Worm (Caenorhabditis elegans) whole organism, L4 larva: ENCODE results near the gene set-13.
A peak's percentile ranks its signal among the peaks of the same experiment; 100 is the strongest.

Source experiments
- F37D6.2 ChIP-seq: sonication (generic microtip); optimal IDR thresholded peaks from 2 replicates; lab custom pipeline; 2016; ENCODE audit warnings: mild to moderate bottlenecking, missing genetic modification characterization, missing compliant biosample characterization
- F49E8.2 ChIP-seq: sonication (generic microtip); optimal IDR thresholded peaks from 2 replicates; lab custom pipeline; 2016; ENCODE audit warnings: missing compliant biosample characterization, mild to moderate bottlenecking, missing genetic modification characterization, borderline replicate concordance
- T20F7.1 ChIP-seq: fragments of 200-800 bp; sonication (Bioruptor generic); optimal IDR thresholded peaks from 2 replicates; lab custom pipeline; 2018; ENCODE audit warnings: mild to moderate bottlenecking, missing genetic modification characterization, missing compliant biosample characterization
- T26A8.4 ChIP-seq: fragments of 200-800 bp; sonication (Bioruptor generic); IDR thresholded peaks from 2 replicates; pipeline ENCODE4 v1.3.6; 2022; ENCODE audit warnings: missing genetic modification characterization, missing compliant biosample characterization
- Y5F2A.4 ChIP-seq: fragments of 200-800 bp; sonication (Bioruptor generic); optimal IDR thresholded peaks from 2 replicates; lab custom pipeline; 2018; ENCODE audit warnings: mild to moderate bottlenecking, missing genetic modification characterization, missing compliant biosample characterization
- ama-1 ChIP-seq: fragments of 150-350 bp; optimal IDR thresholded peaks from 2 replicates; lab custom pipeline; 2014; ENCODE audit warnings: inconsistent platforms, mixed read lengths
- ces-1 ChIP-seq: fragments of 150-350 bp; sonication (generic microtip); optimal IDR thresholded peaks from 4 replicates; lab custom pipeline; 2014; ENCODE audit warnings: missing biosample characterization, missing genetic modification reagents, missing genetic modification characterization
- cey-2 ChIP-seq: sonication (generic microtip); optimal IDR thresholded peaks from 3 replicates; lab custom pipeline; 2017; ENCODE audit warnings: missing genetic modification characterization, mild to moderate bottlenecking, missing compliant biosample characterization, antibody characterized with exemption, borderline replicate concordance; ENCODE audit not compliant: insufficient read depth
- ctbp-1 ChIP-seq: fragments of 200-800 bp; sonication (Bioruptor generic); IDR thresholded peaks from 2 replicates; pipeline ENCODE4 v1.3.6; 2022; ENCODE audit warnings: missing genetic modification reagents, missing genetic modification characterization, missing compliant biosample characterization
- daf-12 ChIP-seq: fragments of 150-350 bp; optimal IDR thresholded peaks from 2 replicates; lab custom pipeline; 2014; ENCODE audit warnings: missing biosample characterization, missing genetic modification reagents, missing genetic modification characterization
- daf-19 ChIP-seq: fragments of 200-800 bp; sonication (Bioruptor generic); conservative IDR thresholded peaks from 2 replicates; pipeline ENCODE4 v1.3.6; 2022; ENCODE audit warnings: missing genetic modification characterization, missing compliant biosample characterization
- dmd-6 ChIP-seq: fragments of 200-800 bp; sonication (Bioruptor generic); IDR thresholded peaks from 2 replicates; pipeline ENCODE4 v1.3.6; 2022; ENCODE audit warnings: missing genetic modification reagents, missing genetic modification characterization, missing compliant biosample characterization
- dmd-8 ChIP-seq: fragments of 200-800 bp; sonication (Bioruptor generic); IDR thresholded peaks from 2 replicates; pipeline ENCODE4 v1.3.6; 2022; ENCODE audit warnings: missing genetic modification characterization, missing compliant biosample characterization
- dve-1 ChIP-seq: sonication (generic microtip); optimal IDR thresholded peaks from 2 replicates; lab custom pipeline; 2017; ENCODE audit warnings: antibody characterized with exemption, mild to moderate bottlenecking, missing genetic modification characterization, missing compliant biosample characterization; ENCODE audit not compliant: insufficient read depth
- hlh-30 ChIP-seq: sonication (generic microtip); optimal IDR thresholded peaks from 2 replicates; lab custom pipeline; 2017; ENCODE audit warnings: antibody characterized with exemption, mild to moderate bottlenecking, missing genetic modification characterization, missing compliant biosample characterization; ENCODE audit not compliant: insufficient read depth
- hmg-1.1 ChIP-seq: fragments of 200-800 bp; sonication (Bioruptor generic); IDR thresholded peaks from 2 replicates; pipeline ENCODE4 v1.3.6; 2022; ENCODE audit warnings: missing genetic modification reagents, missing genetic modification characterization, missing compliant biosample characterization
- jun-1 ChIP-seq: fragments of 150-350 bp; optimal IDR thresholded peaks from 2 replicates; lab custom pipeline; 2014; ENCODE audit warnings: missing biosample characterization, missing genetic modification reagents, missing genetic modification characterization
- lim-7 ChIP-seq: fragments of 200-800 bp; sonication (Bioruptor generic); IDR thresholded peaks from 2 replicates; pipeline ENCODE4 v1.3.6; 2022; ENCODE audit warnings: missing genetic modification characterization, missing compliant biosample characterization
- lin-13 ChIP-seq: fragments of 150-350 bp; optimal IDR thresholded peaks from 2 replicates; lab custom pipeline; 2014; ENCODE audit warnings: missing biosample characterization, missing genetic modification reagents, missing genetic modification characterization
- madf-5 ChIP-seq, 2 experiments: fragments of 200-800 bp; sonication (Bioruptor generic); IDR thresholded peaks; 2 replicates each; pipeline ENCODE4 v1.3.6; 2022; ENCODE audit warnings: missing compliant biosample characterization in 2 of 2, missing genetic modification characterization in 2 of 2
- mdl-1 ChIP-seq, 2 experiments: fragments of 150-350 bp in 1 of 2; sonication (generic microtip) in 1 of 2; optimal IDR thresholded peaks; 2 replicates each; lab custom pipeline; 2014 to 2017; ENCODE audit warnings: missing biosample characterization in 2 of 2, missing genetic modification characterization in 2 of 2
- mep-1 ChIP-seq: fragments of 150-350 bp; sonication (generic microtip); optimal IDR thresholded peaks from 3 replicates; lab custom pipeline; 2014; ENCODE audit warnings: missing biosample characterization, missing genetic modification characterization
- mxl-2 ChIP-seq: fragments of 200-800 bp; sonication (Bioruptor generic); conservative IDR thresholded peaks from 2 replicates; pipeline ENCODE4 v1.3.6; 2022; ENCODE audit warnings: missing genetic modification reagents, missing genetic modification characterization, missing compliant biosample characterization
- mxl-3 ChIP-seq: fragments of 200-800 bp; sonication (Bioruptor generic); optimal IDR thresholded peaks from 2 replicates; lab custom pipeline; 2018; ENCODE audit warnings: mild to moderate bottlenecking, missing genetic modification characterization, missing compliant biosample characterization
- nhr-10 ChIP-seq: fragments of 150-350 bp; optimal IDR thresholded peaks from 2 replicates; lab custom pipeline; 2014; ENCODE audit warnings: missing biosample characterization, missing genetic modification characterization
- nhr-111 ChIP-seq: fragments of 200-800 bp; sonication (Bioruptor generic); optimal IDR thresholded peaks from 2 replicates; lab custom pipeline; 2018; ENCODE audit warnings: mild to moderate bottlenecking, missing genetic modification characterization, missing compliant biosample characterization
- nhr-25 ChIP-seq: sonication (generic microtip); optimal IDR thresholded peaks from 2 replicates; lab custom pipeline; 2017; ENCODE audit warnings: missing genetic modification characterization, mild to moderate bottlenecking, missing compliant biosample characterization, antibody characterized with exemption, moderate library complexity, borderline replicate concordance; ENCODE audit not compliant: insufficient read depth
- nhr-28 ChIP-seq: fragments of 150-350 bp; optimal IDR thresholded peaks from 2 replicates; lab custom pipeline; 2014; ENCODE audit warnings: missing biosample characterization, missing genetic modification characterization
- nhr-48 ChIP-seq: sonication (generic microtip); optimal IDR thresholded peaks from 2 replicates; lab custom pipeline; 2016; ENCODE audit warnings: mild to moderate bottlenecking, missing genetic modification characterization, missing compliant biosample characterization
- nhr-77 ChIP-seq: fragments of 150-350 bp; optimal IDR thresholded peaks from 2 replicates; lab custom pipeline; 2014; ENCODE audit warnings: missing biosample characterization, missing genetic modification characterization
- pha-4 ChIP-seq, 2 experiments: fragments of 150-350 bp in 1 of 2; fragments of 200-800 bp in 1 of 2; sonication (Bioruptor generic) in 1 of 2; IDR thresholded peaks in 1 of 2; optimal IDR thresholded peaks in 1 of 2; 2 replicates each; pipeline versions ENCODE4 v1.3.6 to Lab custom; 2014 to 2022; ENCODE audit warnings: missing genetic modification characterization in 2 of 2, missing genetic modification reagents in 2 of 2, missing biosample characterization in 1 of 2, missing compliant biosample characterization in 1 of 2
- pqm-1 ChIP-seq: sonication (generic microtip); optimal IDR thresholded peaks from 2 replicates; lab custom pipeline; 2017; ENCODE audit warnings: missing biosample characterization, missing genetic modification characterization
- rbr-2 ChIP-seq: sonication (generic microtip); optimal IDR thresholded peaks from 2 replicates; lab custom pipeline; 2016; ENCODE audit warnings: missing genotype, missing genetic modification characterization, missing compliant biosample characterization
- set-16 ChIP-seq: fragments of 200-800 bp; sonication (Bioruptor generic); IDR thresholded peaks from 2 replicates; pipeline ENCODE4 v1.3.6; 2022; ENCODE audit warnings: missing genetic modification reagents, missing genetic modification characterization, missing compliant biosample characterization
- snpc-1.2 ChIP-seq: fragments of 200-800 bp; sonication (Bioruptor generic); IDR thresholded peaks from 2 replicates; pipeline ENCODE4 v1.3.6; 2022; ENCODE audit warnings: missing genetic modification reagents, missing genetic modification characterization, missing compliant biosample characterization
- spr-1 ChIP-seq: sonication (generic microtip); optimal IDR thresholded peaks from 2 replicates; lab custom pipeline; 2016; ENCODE audit warnings: mild to moderate bottlenecking, missing genetic modification characterization, missing compliant biosample characterization
- unc-62 ChIP-seq, 3 experiments: fragments of 150-350 bp in 1 of 3; sonication (generic microtip); optimal IDR thresholded peaks in 2 of 3; peaks in 1 of 3; 1 replicate in 1 of 3; 2 replicates in 2 of 3; lab custom pipeline; 2014 to 2017; ENCODE audit warnings: missing biosample characterization in 3 of 3, missing genetic modification characterization in 3 of 3, missing genetic modification reagents in 3 of 3, missing genotype in 1 of 3
- zag-1 ChIP-seq: fragments of 150-350 bp; optimal IDR thresholded peaks from 2 replicates; lab custom pipeline; 2014; ENCODE audit warnings: missing biosample characterization, missing genetic modification characterization
- zfp-3 ChIP-seq: fragments of 200-800 bp; sonication (Bioruptor generic); conservative IDR thresholded peaks from 2 replicates; pipeline ENCODE4 v1.3.6; 2022; ENCODE audit warnings: missing genetic modification reagents, missing genetic modification characterization, missing compliant biosample characterization
- zip-2 ChIP-seq: fragments of 150-350 bp; optimal IDR thresholded peaks from 2 replicates; lab custom pipeline; 2014; ENCODE audit warnings: missing biosample characterization, missing genetic modification characterization
- ztf-7 ChIP-seq: fragments of 150-350 bp; optimal IDR thresholded peaks from 2 replicates; lab custom pipeline; 2014; ENCODE audit warnings: missing biosample characterization, missing genetic modification characterization

The set-13 gene

ce11 chrII:2800550-2801233 is 16.1 kb upstream of the set-13 start, which contains the start of gene nhr-119 (continued):
- TF ChIP-seq nhr-10 (tag; lab: Kevin White, UChicago) (peak; percentile 8), ctbp-1 (GFP tag; lab: Robert Waterston, UW) (no peak), nhr-77 (tag; lab: Kevin White, UChicago) (peak; percentile 45), mdl-1 (tag; optimal IDR thresholded peaks at IDR 0.05; lab: Kevin White, UChicago) (peak; percentile 11 to 81), jun-1 (tag; lab: Kevin White, UChicago) (peak; percentile 22)

- TF ChIP-seq ztf-7 (no peak), nhr-111 (GFP tag; lab: Kevin White, UChicago) (no peak), T26A8.4 (GFP tag; lab: Robert Waterston, UW) (no peak), dmd-8 (GFP tag; lab: Robert Waterston, UW) (no peak), ces-1 (no peak), lin-13 (GFP tag; lab: Kevin White, UChicago) (no peak), lim-7 (GFP tag; lab: Robert Waterston, UW) (no peak), set-16 (GFP tag; lab: Robert Waterston, UW) (peak; percentile 54), dmd-6 (GFP tag; lab: Robert Waterston, UW) (no peak), unc-62 (GFP tag; optimal IDR thresholded peaks at IDR 0.05 in 1 of 2; lab: Kevin White, UChicago) (peak in 1 of 2 experiments; percentile 55), unc-62 (tag; optimal IDR thresholded peaks at IDR 0.05; lab: Kevin White, UChicago) (no peak), mxl-3 (no peak), hlh-30 (tag; lab: Kevin White, UChicago) (no peak), cey-2 (tag; lab: Kevin White, UChicago) (no peak), rbr-2 (tag; lab: Kevin White, UChicago) (no peak), pha-4 (GFP tag; IDR thresholded peaks at IDR 0.05; lab: Robert Waterston, UW) (no peak), pha-4 (tag; optimal IDR thresholded peaks at IDR 0.05; lab: Kevin White, UChicago) (no peak), ama-1 (lab: Kevin White, UChicago) (no peak), nhr-25 (tag; lab: Kevin White, UChicago) (no peak)
Observed at ce11 chrII:2801764-2802163, 15.0 kb upstream of the set-13 start.

ce11 chrII:2802804-2803586 is 13.8 kb upstream of the set-13 start:
- TF ChIP-seq Y5F2A.4 (GFP tag; lab: Kevin White, UChicago) (no peak), snpc-1.2 (no peak), daf-19 (no peak), zag-1 (tag; lab: Kevin White, UChicago) (no peak), T20F7.1 (GFP tag; lab: Kevin White, UChicago) (no peak), madf-5 (GFP tag; IDR thresholded peaks at IDR 0.05; lab: Robert Waterston, UW) (no peak), mxl-2 (GFP tag; lab: Robert Waterston, UW) (peak; percentile 66; the same call in 1 of the 2 replicates), nhr-48 (tag; lab: Kevin White, UChicago) (peak; percentile 70), mep-1 (tag; lab: Kevin White, UChicago) (peak; percentile 16), lin-13 (GFP tag; lab: Kevin White, UChicago) (no peak), ces-1 (no peak), F49E8.2 (tag; lab: Kevin White, UChicago) (no peak), dve-1 (tag; lab: Kevin White, UChicago) (peak; percentile 64), hlh-30 (tag; lab: Kevin White, UChicago) (peak; percentile 64), zfp-3 (GFP tag; lab: Robert Waterston, UW) (no peak), hmg-1.1 (no peak), spr-1 (no peak), F37D6.2 (tag; lab: Kevin White, UChicago) (no peak), pha-4 (GFP tag; IDR thresholded peaks at IDR 0.05; lab: Robert Waterston, UW) (0 out of 2 replicates have a peak, but pooled peaks have one; percentile 7), pha-4 (tag; optimal IDR thresholded peaks at IDR 0.05; lab: Kevin White, UChicago) (no peak), zip-2 (tag; lab: Kevin White, UChicago) (no peak), dmd-6 (GFP tag; lab: Robert Waterston, UW) (peak; percentile 68), pqm-1 (peak; percentile 82), nhr-28 (peak; percentile 63), daf-12 (no peak), dmd-8 (GFP tag; lab: Robert Waterston, UW) (no peak)
